Worm (Caenorhabditis elegans): ENCODE data around the gene AC7.3.
"Not testable (repeated sequence)": the region's sequence is repeated elsewhere in the genome, so short reads cannot be mapped to it uniquely, and the experiment has no call there.

The AC7.3 gene

ce11 chrIV:5064961-5065360, 46.7 kb upstream of the AC7.3 start, which contains the start of gene msp-53:
Gene msp-53, minus strand, starts transcription at chrIV:5065061.
- TF ChIP-seq R02D3.7 (tag; optimal IDR thresholded peaks at IDR 0.05); mxl-3 (GFP tag; optimal IDR thresholded peaks at IDR 0.05); nhr-48 (tag; optimal IDR thresholded peaks at IDR 0.05): not testable (repeated sequence)

- not testable (repeated sequence) for TF ChIP-seq nhr-25 (tag; optimal IDR thresholded peaks at IDR 0.05; ENCODE audit: borderline replicate concordance, insufficient read depth); nhr-42 (GFP tag; IDR thresholded peaks at IDR 0.05); arid-1 (GFP tag; conservative IDR thresholded peaks at IDR 0.05)
These were observed 44.7 kb upstream of the AC7.3 start, which contains the start of gene ttbk-2.2 for ce11 chrIV:5066887-5067286. Gene ttbk-2.2, minus strand, starts transcription at chrIV:5066987.

DNA sequence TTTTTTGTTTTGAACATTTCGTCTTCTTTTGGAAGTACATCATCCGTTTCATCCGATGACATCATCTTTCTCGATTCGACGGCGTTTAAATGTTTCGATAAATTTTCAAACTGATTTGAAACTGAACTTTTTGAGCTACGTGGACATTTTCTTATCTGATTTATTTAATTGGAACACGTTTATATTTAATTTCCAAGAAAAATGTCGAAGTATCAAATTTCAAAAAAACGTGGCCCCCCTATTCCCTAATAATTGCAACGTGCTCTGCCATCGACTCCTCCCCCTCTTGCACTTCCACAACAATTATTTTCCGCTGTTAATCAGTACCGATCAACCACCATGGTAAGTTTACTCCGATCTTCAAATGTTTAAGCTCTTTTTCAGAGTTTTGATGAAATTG, 43.1 kb upstream of the AC7.3 start, which contains the start of the genes R13H9.6 and rmd-6:
Gene R13H9.6 (minus strand): TSS at position 101 of the 400 bp plus-strand sequence.
Gene rmd-6 (plus strand): TSS at position 305 of the 400 bp plus-strand sequence.
- TF ChIP-seq nhr-6 (tag; optimal IDR thresholded peaks at IDR 0.05); daf-16 (GFP tag; optimal IDR thresholded peaks at IDR 0.05); daf-16 (tag; optimal IDR thresholded peaks at IDR 0.05); snpc-4 (tag; optimal IDR thresholded peaks at IDR 0.05): not testable (repeated sequence)

DNA sequence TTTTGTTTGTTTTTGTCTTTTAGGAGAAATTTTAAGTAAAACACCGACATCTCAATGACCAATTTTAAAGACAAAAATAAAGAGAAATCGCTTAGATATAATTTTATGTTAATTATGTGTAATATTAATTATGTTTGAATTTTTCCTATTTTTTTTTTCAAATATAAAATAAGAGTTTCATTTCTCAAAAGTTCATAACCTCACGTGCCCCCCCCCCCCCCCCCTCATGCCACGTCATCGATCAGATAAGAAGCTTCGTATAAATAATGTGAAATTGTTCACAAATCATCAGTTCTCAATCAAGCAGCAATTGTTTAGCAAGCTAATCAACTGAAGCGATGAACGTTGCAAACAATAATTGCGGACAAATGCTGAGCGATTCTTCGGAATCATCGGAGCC, 41.0 kb upstream of the AC7.3 start, which contains the start of gene C02B10.6:
Gene C02B10.6 (plus strand): TSS at position 301 of the 400 bp plus-strand sequence.
- TF ChIP-seq ztf-11 (tag; optimal IDR thresholded peaks at IDR 0.05); set-16 (GFP tag; IDR thresholded peaks at IDR 0.05); lin-1 (GFP tag; IDR thresholded peaks at IDR 0.05): not testable (repeated sequence)

- peak in 1 of 2 experiments; percentile 16 for TF ChIP-seq unc-62 (GFP tag; optimal IDR thresholded peaks at IDR 0.05 in 1 of 2)
- no peak for TF ChIP-seq unc-62 (tag; optimal IDR thresholded peaks at IDR 0.05)
- no peak for TF ChIP-seq F49E8.2 (tag; optimal IDR thresholded peaks at IDR 0.05; ENCODE audit: borderline replicate concordance)
These were observed 37.8 kb upstream of the AC7.3 start for ce11 chrIV:5073836-5074235.

ce11 chrIV:5076607-5077006, 35.0 kb upstream of the AC7.3 start:
- TF ChIP-seq unc-62 (GFP tag; optimal IDR thresholded peaks at IDR 0.05 in 1 of 2) (no peak), unc-62 (tag; optimal IDR thresholded peaks at IDR 0.05) (no peak), nhr-41 (GFP tag; IDR thresholded peaks at IDR 0.05) (no peak), daf-16 (GFP tag; optimal IDR thresholded peaks at IDR 0.05) (peak in 1 of 2 experiments; percentile 60), daf-16 (tag; optimal IDR thresholded peaks at IDR 0.05) (no peak)

ce11 chrIV:5077918-5078317, 33.7 kb upstream of the AC7.3 start:
- TF ChIP-seq fos-1 (tag; optimal IDR thresholded peaks at IDR 0.05) (no peak), hmg-1.1 (GFP tag; IDR thresholded peaks at IDR 0.05) (0 out of 2 replicates have a peak, but pooled peaks have one; percentile 29), tra-1 (GFP tag; IDR thresholded peaks at IDR 0.05) (no peak), lin-39 (tag; optimal IDR thresholded peaks at IDR 0.05) (no peak), aha-1 (tag) (peak; percentile 85), dmd-8 (GFP tag; IDR thresholded peaks at IDR 0.05) (no peak), vab-7 (GFP tag; IDR thresholded peaks at IDR 0.05) (no peak), mep-1 (tag; optimal IDR thresholded peaks at IDR 0.05) (no peak), ZK546.5 (tag; optimal IDR thresholded peaks at IDR 0.05) (no peak), pha-4 (GFP tag; IDR thresholded peaks at IDR 0.05) (no peak), pha-4 (tag; optimal IDR thresholded peaks at IDR 0.05) (no peak), unc-62 (GFP tag; optimal IDR thresholded peaks at IDR 0.05 in 1 of 2) (peak in 1 of 2 experiments; percentile 63), unc-62 (tag; optimal IDR thresholded peaks at IDR 0.05) (no peak), nhr-6 (tag; optimal IDR thresholded peaks at IDR 0.05) (peak; percentile 56)
